Worm (Caenorhabditis elegans): ENCODE results near the gene vps-15.

Gene vps-15

ce11 chrII:11874674-11875198, 40.9 kb downstream of the vps-15 start, which contains the start of the genes npp-3 and top-2 (continued):
- TF ChIP-seq lin-35 (GFP tag; optimal IDR thresholded peaks at IDR 0.05): peak; percentile 99 to 100
- peak in 4 of 6 experiments; percentile 2 to 93 (median 68) for TF ChIP-seq elt-3 (tag; optimal IDR thresholded peaks at IDR 0.05)
- TF ChIP-seq snu-23 (GFP tag; optimal IDR thresholded peaks at IDR 0.05): peak; percentile 97
- peak; percentile 91 for TF ChIP-seq fos-1 (tag; optimal IDR thresholded peaks at IDR 0.05)
- no peak for TF ChIP-seq Y116A8C.19 (tag; optimal IDR thresholded peaks at IDR 0.05; ENCODE audit: borderline replicate concordance)
- peak; percentile 91 for TF ChIP-seq irx-1 (tag; optimal IDR thresholded peaks at IDR 0.05)
- TF ChIP-seq nhr-90 (tag; optimal IDR thresholded peaks at IDR 0.05; ENCODE audit: poor library complexity): peak; percentile 90
- TF ChIP-seq vab-15 (tag; optimal IDR thresholded peaks at IDR 0.05): peak; percentile 86
- no peak for TF ChIP-seq zag-1 (tag; optimal IDR thresholded peaks at IDR 0.05)
- peak; percentile 83 for TF ChIP-seq ceh-88 (GFP tag; IDR thresholded peaks at IDR 0.05)
- peak; percentile 65 for TF ChIP-seq fkh-4 (tag; optimal IDR thresholded peaks at IDR 0.05; ENCODE audit: borderline replicate concordance)
- TF ChIP-seq mef-2 (tag; optimal IDR thresholded peaks at IDR 0.05): peak; percentile 83
- TF ChIP-seq ceh-82 (tag; optimal IDR thresholded peaks at IDR 0.05): peak; percentile 85 to 97 (median 89)
- TF ChIP-seq blmp-1 (tag; optimal IDR thresholded peaks at IDR 0.05): no peak
- TF ChIP-seq ceh-63 (GFP tag; optimal IDR thresholded peaks at IDR 0.05): no peak
- TF ChIP-seq C34B4.2 (tag; optimal IDR thresholded peaks at IDR 0.05): peak; percentile 17
- peak; percentile 79 for TF ChIP-seq snpc-4 (tag; optimal IDR thresholded peaks at IDR 0.05)
- peak; percentile 93 for TF ChIP-seq xbp-1 (tag; optimal IDR thresholded peaks at IDR 0.05)
- TF ChIP-seq hlh-4 (tag; optimal IDR thresholded peaks at IDR 0.05): no peak
- TF ChIP-seq elt-2 (tag; optimal IDR thresholded peaks at IDR 0.05): peak; percentile 56
- no peak for TF ChIP-seq pqm-1 (tag; optimal IDR thresholded peaks at IDR 0.05)
- peak; percentile 78 for TF ChIP-seq aly-2 (tag; optimal IDR thresholded peaks at IDR 0.05)
- TF ChIP-seq nhr-85 (tag): peak; percentile 97
- no peak for TF ChIP-seq unc-30 (tag; optimal IDR thresholded peaks at IDR 0.05)
- TF ChIP-seq jun-1 (tag; optimal IDR thresholded peaks at IDR 0.05): peak; percentile 93
- TF ChIP-seq egl-27 (tag; optimal IDR thresholded peaks at IDR 0.05): peak; percentile 3 to 22
- no peak for TF ChIP-seq nhr-84 (tag; optimal IDR thresholded peaks at IDR 0.05)
- TF ChIP-seq nhr-47 (tag; optimal IDR thresholded peaks at IDR 0.05): peak; percentile 97
- peak; percentile 95 for TF ChIP-seq lin-13 (GFP tag; optimal IDR thresholded peaks at IDR 0.05)
- TF ChIP-seq nhr-11 (tag; optimal IDR thresholded peaks at IDR 0.05): peak; percentile 93
- peak; percentile 74 for TF ChIP-seq ztf-4 (tag; optimal IDR thresholded peaks at IDR 0.05)
- no peak for TF ChIP-seq ces-1 (GFP tag; optimal IDR thresholded peaks at IDR 0.05)
- no peak for TF ChIP-seq efl-3 (GFP tag; optimal IDR thresholded peaks at IDR 0.05)
- TF ChIP-seq nhr-12 (tag; optimal IDR thresholded peaks at IDR 0.05): no peak
- TF ChIP-seq isw-1 (GFP tag; IDR thresholded peaks at IDR 0.05): peak; percentile 97
- no peak for TF ChIP-seq ceh-90 (tag; optimal IDR thresholded peaks at IDR 0.05)
- TF ChIP-seq grh-1 (GFP tag; IDR thresholded peaks at IDR 0.05): peak; percentile 89
- no peak for TF ChIP-seq unc-98 (GFP tag; IDR thresholded peaks at IDR 0.05)
- peak; percentile 71 for TF ChIP-seq aha-1 (tag; optimal IDR thresholded peaks at IDR 0.05)
- TF ChIP-seq lsy-2 (tag; optimal IDR thresholded peaks at IDR 0.05): peak; percentile 99 to 100
- TF ChIP-seq zip-4 (GFP tag; optimal IDR thresholded peaks at IDR 0.05): peak; percentile 76
- peak; percentile 97 for TF ChIP-seq nhr-71 (tag; optimal IDR thresholded peaks at IDR 0.05)
- TF ChIP-seq pag-3 (tag; optimal IDR thresholded peaks at IDR 0.05; ENCODE audit: borderline replicate concordance, insufficient read depth): no peak
- peak; percentile 74 for TF ChIP-seq F16B12.6 (tag; optimal IDR thresholded peaks at IDR 0.05)
- TF ChIP-seq nhr-28 (tag; optimal IDR thresholded peaks at IDR 0.05): no peak
- TF ChIP-seq sox-4 (tag; optimal IDR thresholded peaks at IDR 0.05): peak; percentile 69
- peak; percentile 99 for TF ChIP-seq dpl-1 (GFP tag; optimal IDR thresholded peaks at IDR 0.05)
- peak; percentile 94 for TF ChIP-seq skn-1 (tag; optimal IDR thresholded peaks at IDR 0.05)
- TF ChIP-seq alr-1 (tag; optimal IDR thresholded peaks at IDR 0.05; ENCODE audit: borderline replicate concordance): no peak
- no peak for TF ChIP-seq mep-1 (tag; optimal IDR thresholded peaks at IDR 0.05)
- peak; percentile 95 for TF ChIP-seq C16A3.4 (tag; optimal IDR thresholded peaks at IDR 0.05)
- TF ChIP-seq ceh-8 (GFP tag; optimal IDR thresholded peaks at IDR 0.05): peak; percentile 86
- no peak for TF ChIP-seq unc-62 (GFP tag; optimal IDR thresholded peaks at IDR 0.05)

Measured in whole organism, L1 larva.